Fruit fly (Drosophila melanogaster) whole organism: ENCODE data around the gene CG13086.

Source experiments
- pan ChIP-seq: fragments of >200 bp; optimal IDR thresholded peaks from 2 replicates; lab custom pipeline; 2017
- psq ChIP-seq: fragments of >200 bp; optimal IDR thresholded peaks from 2 replicates; lab custom pipeline; 2017
- usp ChIP-seq: fragments of >200 bp; optimal IDR thresholded peaks from 2 replicates; lab custom pipeline; 2017; ENCODE audit warnings: missing biosample characterization, missing genetic modification characterization, mixed read lengths

- no peak for TF ChIP-seq psq (lab: Kevin White, UChicago)
- TF ChIP-seq pan = no peak
- TF ChIP-seq usp = no peak
Measured at dm6 chr2L:19413118-19413893, 49.1 kb downstream of the CG13086 start.
